Fruit fly (Drosophila melanogaster) whole organism, pupa: ENCODE measurements around the gene CG9377.

Source experiments
- CG10348 ChIP-seq: fragments of 200-800 bp; sonication (Bioruptor generic); IDR thresholded peaks from 2 replicates; pipeline ENCODE4 v1.3.6; 2022; ENCODE audit warnings: missing biosample characterization, missing genetic modification characterization
- CG12605 ChIP-seq: fragments of 200-800 bp; sonication (Bioruptor generic); IDR thresholded peaks from 2 replicates; pipeline ENCODE4 v1.3.6; 2022; ENCODE audit warnings: missing biosample characterization, missing genetic modification characterization
- CG13204 ChIP-seq: fragments of 200-800 bp; sonication (Bioruptor generic); optimal IDR thresholded peaks from 2 replicates; lab custom pipeline; 2018; ENCODE audit warnings: missing biosample characterization, mild to moderate bottlenecking, missing genetic modification characterization, moderate library complexity
- CG14655 ChIP-seq: fragments of 200-800 bp; sonication (Bioruptor generic); optimal IDR thresholded peaks from 3 replicates; lab custom pipeline; 2017; ENCODE audit warnings: mild to moderate bottlenecking, missing biosample characterization, missing genetic modification reagents, missing genetic modification characterization
- CG15710 ChIP-seq: fragments of 200-800 bp; sonication (Bioruptor generic); optimal IDR thresholded peaks from 2 replicates; lab custom pipeline; 2018; ENCODE audit warnings: missing biosample characterization, mild to moderate bottlenecking, missing genetic modification characterization, moderate library complexity
- CG17806 ChIP-seq: fragments of 200-800 bp; sonication (Bioruptor generic); optimal IDR thresholded peaks from 2 replicates; lab custom pipeline; 2018; ENCODE audit warnings: missing biosample characterization, mild to moderate bottlenecking, missing genetic modification characterization, moderate library complexity
- CG32121 ChIP-seq: fragments of 200-800 bp; sonication (Bioruptor generic); IDR thresholded peaks from 2 replicates; pipeline ENCODE4 v1.3.6; 2022; ENCODE audit warnings: missing biosample characterization, missing genetic modification characterization
- CG34367 ChIP-seq: fragments of 200-800 bp; sonication (Bioruptor generic); optimal IDR thresholded peaks from 2 replicates; lab custom pipeline; 2018; ENCODE audit warnings: missing biosample characterization, mild to moderate bottlenecking, missing genetic modification characterization
- CG4496 ChIP-seq: fragments of 200-800 bp; sonication (Bioruptor generic); IDR thresholded peaks from 3 replicates; pipeline ENCODE4 v1.3.6; 2022; ENCODE audit warnings: missing biosample characterization, missing genetic modification characterization
- CG8159 ChIP-seq: fragments of 200-800 bp; sonication (Bioruptor generic); optimal IDR thresholded peaks from 3 replicates; lab custom pipeline; 2018; ENCODE audit warnings: missing biosample characterization, mild to moderate bottlenecking, missing genetic modification characterization, moderate library complexity
- CG8301 ChIP-seq: fragments of 200-800 bp; sonication (Bioruptor generic); optimal IDR thresholded peaks from 2 replicates; lab custom pipeline; 2018; ENCODE audit warnings: missing biosample characterization, mild to moderate bottlenecking, missing genetic modification characterization
- CG9948 ChIP-seq: fragments of 200-800 bp; sonication (Bioruptor generic); optimal IDR thresholded peaks from 2 replicates; lab custom pipeline; 2018; ENCODE audit warnings: missing biosample characterization, mild to moderate bottlenecking, missing genetic modification characterization, moderate library complexity
- D1 ChIP-seq: fragments of 200-800 bp; sonication (Bioruptor generic); optimal IDR thresholded peaks from 2 replicates; lab custom pipeline; 2018; ENCODE audit warnings: missing biosample characterization, mild to moderate bottlenecking, missing genetic modification characterization, moderate library complexity
- EcR ChIP-seq: fragments of 200-800 bp; sonication (Bioruptor generic); optimal IDR thresholded peaks from 3 replicates; lab custom pipeline; 2019; ENCODE audit warnings: missing biosample characterization, missing genetic modification characterization, mild to moderate bottlenecking, moderate library complexity, missing genetic modification reagents
- Ets98B ChIP-seq: fragments of 200-800 bp; sonication (Bioruptor generic); IDR thresholded peaks from 2 replicates; pipeline ENCODE4 v1.3.6; 2022; ENCODE audit warnings: missing biosample characterization, missing genetic modification characterization
- Pif1A ChIP-seq: fragments of 200-800 bp; sonication (Bioruptor generic); optimal IDR thresholded peaks from 3 replicates; lab custom pipeline; 2016; ENCODE audit warnings: missing biosample characterization, missing genetic modification characterization
- Pif1B ChIP-seq: fragments of 200-800 bp; sonication (Bioruptor generic); optimal IDR thresholded peaks from 3 replicates; lab custom pipeline; 2016; ENCODE audit warnings: missing biosample characterization, missing genetic modification characterization
- Snoo ChIP-seq: fragments of 200-800 bp; sonication (Bioruptor generic); optimal IDR thresholded peaks from 3 replicates; lab custom pipeline; 2017; ENCODE audit warnings: missing biosample characterization, mild to moderate bottlenecking, missing genetic modification characterization, inconsistent platforms
- fd96Ca ChIP-seq: fragments of 200-800 bp; sonication (Bioruptor generic); IDR thresholded peaks from 3 replicates; pipeline ENCODE4 v1.3.6; 2022; ENCODE audit warnings: missing biosample characterization, missing genetic modification characterization
- gl ChIP-seq: fragments of 200-800 bp; sonication (Bioruptor generic); optimal IDR thresholded peaks from 2 replicates; lab custom pipeline; 2018; ENCODE audit warnings: missing biosample characterization, mild to moderate bottlenecking, missing genetic modification characterization
- rn ChIP-seq: fragments of 200-800 bp; sonication (Bioruptor generic); IDR thresholded peaks from 2 replicates; pipeline ENCODE4 v1.3.6; 2022; ENCODE audit warnings: missing biosample characterization, missing genetic modification characterization

Gene CG9377

dm6 chr2L:13332736-13333135 lies 28.6 kb downstream of the CG9377 start:
- TF ChIP-seq CG4496 (GFP tag; lab: Robert Waterston, UW), result no peak
- peak; percentile 16 for TF ChIP-seq D1

- peak; percentile 16 for TF ChIP-seq CG13204 (GFP tag; lab: Kevin White, UChicago)
- peak; percentile 74 for TF ChIP-seq CG12605 (GFP tag; lab: Robert Waterston, UW)
- no peak for TF ChIP-seq CG32121
- TF ChIP-seq gl (tag; lab: Kevin White, UChicago), result no peak
- no peak for TF ChIP-seq CG8159 (tag; lab: Kevin White, UChicago)
These were observed 29.4 kb downstream of the CG9377 start for dm6 chr2L:13331868-13332544.

dm6 chr2L:13331021-13331420 lies 30.3 kb downstream of the CG9377 start, which contains the start of gene hbt:
Gene hbt, minus strand, starts transcription at chr2L:13331121.
- TF ChIP-seq CG4496 (GFP tag; lab: Robert Waterston, UW) (no peak), CG17806 (tag; lab: Kevin White, UChicago) (no peak), Snoo (no peak), CG12605 (GFP tag; lab: Robert Waterston, UW) (no peak), CG8301 (tag; lab: Kevin White, UChicago) (no peak), Pif1B (GFP tag; lab: Kevin White, UChicago) (no peak), CG14655 (GFP tag; lab: Kevin White, UChicago) (no peak), CG34367 (tag; lab: Kevin White, UChicago) (no peak), CG13204 (GFP tag; lab: Kevin White, UChicago) (no peak), CG10348 (GFP tag; lab: Robert Waterston, UW) (no peak), Ets98B (GFP tag; lab: Robert Waterston, UW) (no peak), D1 (no peak), CG32121 (no peak), CG15710 (tag; lab: Kevin White, UChicago) (no peak), CG8159 (tag; lab: Kevin White, UChicago) (no peak), CG9948 (no peak), gl (tag; lab: Kevin White, UChicago) (no peak)
- TF ChIP-seq, all 21 proteins: peak for 0

- TF ChIP-seq gl (tag; lab: Kevin White, UChicago) (no peak), CG10348 (GFP tag; lab: Robert Waterston, UW) (no peak), EcR (no peak), CG4496 (GFP tag; lab: Robert Waterston, UW) (no peak), CG8159 (tag; lab: Kevin White, UChicago) (no peak), CG8301 (tag; lab: Kevin White, UChicago) (no peak), Pif1B (GFP tag; lab: Kevin White, UChicago) (no peak), Ets98B (GFP tag; lab: Robert Waterston, UW) (no peak), rn (no peak), D1 (no peak), CG9948 (no peak), CG12605 (GFP tag; lab: Robert Waterston, UW) (no peak), Snoo (no peak), CG32121 (no peak), CG17806 (tag; lab: Kevin White, UChicago) (no peak), CG14655 (GFP tag; lab: Kevin White, UChicago) (no peak), CG13204 (GFP tag; lab: Kevin White, UChicago) (no peak), fd96Ca (GFP tag; lab: Robert Waterston, UW) (no peak), CG15710 (tag; lab: Kevin White, UChicago) (no peak), Pif1A (GFP tag; lab: Kevin White, UChicago) (no peak)
These were observed 35.5 kb downstream of the CG9377 start for dm6 chr2L:13325823-13326222.
